Fruit fly (Drosophila melanogaster): ENCODE results near the gene CG42337.
A peak's percentile ranks its signal among the peaks of the same experiment; 100 is the strongest.

Gene CG42337

dm6 chr3L:21220100-21220499 lies 26.9 kb upstream of the CG42337 start, which contains the start of gene CG43219:
CG43219 (plus strand) TSS chr3L:21220400.
- TF ChIP-seq pan (optimal IDR thresholded peaks at IDR 0.05) (no peak), usp (GFP tag; optimal IDR thresholded peaks at IDR 0.05) (no peak), psq (optimal IDR thresholded peaks at IDR 0.05) (no peak), EcR (GFP tag; optimal IDR thresholded peaks at IDR 0.05) (no peak), CG8478 (optimal IDR thresholded peaks at IDR 0.05) (no peak), Dll (optimal IDR thresholded peaks at IDR 0.05) (no peak)

DNA sequence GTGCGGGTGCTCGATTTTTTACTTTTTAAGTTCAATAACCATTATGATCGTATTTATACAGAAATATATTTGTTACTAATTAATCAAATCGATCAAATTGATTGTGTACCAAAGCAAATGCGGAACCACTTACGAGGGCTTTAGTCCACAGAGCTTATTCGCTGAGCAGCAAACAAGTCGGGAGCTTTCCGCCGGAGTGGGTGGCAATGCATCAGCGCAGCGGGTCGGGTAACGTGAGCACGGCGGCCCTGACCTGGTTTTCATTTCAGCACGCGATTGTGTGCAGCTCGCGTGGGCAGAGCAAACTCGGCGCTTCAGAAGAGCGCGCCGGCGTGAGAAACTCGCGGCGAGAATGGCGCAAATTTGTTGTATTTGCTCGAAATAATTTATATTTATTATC lies 26.0 kb upstream of the CG42337 start:
- no peak for TF ChIP-seq pan (optimal IDR thresholded peaks at IDR 0.05)
- no peak for TF ChIP-seq CG8478 (optimal IDR thresholded peaks at IDR 0.05)
- TF ChIP-seq usp (GFP tag; optimal IDR thresholded peaks at IDR 0.05): no peak
- TF ChIP-seq EcR (GFP tag; optimal IDR thresholded peaks at IDR 0.05): no peak
- no peak for TF ChIP-seq Dll (optimal IDR thresholded peaks at IDR 0.05)
- TF ChIP-seq psq (optimal IDR thresholded peaks at IDR 0.05): no peak

DNA sequence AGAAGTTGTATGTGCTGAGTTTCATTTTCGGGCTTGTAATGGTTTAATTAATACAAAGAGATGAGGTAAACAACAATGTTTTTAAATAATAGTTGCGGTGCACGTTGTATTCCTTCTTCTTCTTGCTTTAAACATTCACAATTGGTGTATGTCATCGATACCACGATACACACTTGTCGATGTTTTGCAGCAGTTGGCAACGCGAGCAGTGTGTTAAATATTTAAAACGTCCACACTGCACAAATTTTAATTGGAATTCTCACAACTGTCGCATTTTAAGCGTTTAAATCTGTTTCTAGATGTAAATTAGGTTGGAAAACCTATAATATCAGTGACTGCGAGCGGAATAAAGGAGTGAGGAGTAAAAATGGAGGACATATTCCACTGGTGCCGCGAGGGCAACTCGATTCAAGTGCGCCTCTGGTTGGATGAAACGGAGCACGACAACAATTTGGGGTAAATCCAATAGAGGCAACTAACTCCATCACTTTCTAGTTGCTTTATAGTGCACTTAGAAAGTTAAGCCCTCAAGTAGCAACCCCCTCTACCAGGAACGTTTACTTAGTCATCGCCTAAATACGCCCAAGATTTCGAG lies 23.6 kb upstream of the CG42337 start, which contains the start of the genes Trmt112 and Ilk:
Gene Trmt112, minus strand, starts transcription at position 143 of the 595 bp plus-strand sequence.
Gene Ilk, plus strand, starts transcription at position 205 of the 595 bp plus-strand sequence.
- TF ChIP-seq pan (optimal IDR thresholded peaks at IDR 0.05) (no peak), Dll (optimal IDR thresholded peaks at IDR 0.05) (no peak), usp (GFP tag; optimal IDR thresholded peaks at IDR 0.05) (no peak), EcR (GFP tag; optimal IDR thresholded peaks at IDR 0.05) (no peak), CG8478 (optimal IDR thresholded peaks at IDR 0.05) (no peak), psq (optimal IDR thresholded peaks at IDR 0.05) (no peak)

- TF ChIP-seq pan (optimal IDR thresholded peaks at IDR 0.05) (no peak), EcR (GFP tag; optimal IDR thresholded peaks at IDR 0.05) (no peak), psq (optimal IDR thresholded peaks at IDR 0.05) (no peak), CG8478 (optimal IDR thresholded peaks at IDR 0.05) (no peak), usp (GFP tag; optimal IDR thresholded peaks at IDR 0.05) (no peak), Dll (optimal IDR thresholded peaks at IDR 0.05) (no peak)
Observed at dm6 chr3L:21209921-21210532, 16.9 kb upstream of the CG42337 start, which contains the start of the genes CG10510 and CG10508. CG10510 (minus strand) TSS chr3L:21210084. CG10508 (plus strand) TSS chr3L:21210215.

DNA sequence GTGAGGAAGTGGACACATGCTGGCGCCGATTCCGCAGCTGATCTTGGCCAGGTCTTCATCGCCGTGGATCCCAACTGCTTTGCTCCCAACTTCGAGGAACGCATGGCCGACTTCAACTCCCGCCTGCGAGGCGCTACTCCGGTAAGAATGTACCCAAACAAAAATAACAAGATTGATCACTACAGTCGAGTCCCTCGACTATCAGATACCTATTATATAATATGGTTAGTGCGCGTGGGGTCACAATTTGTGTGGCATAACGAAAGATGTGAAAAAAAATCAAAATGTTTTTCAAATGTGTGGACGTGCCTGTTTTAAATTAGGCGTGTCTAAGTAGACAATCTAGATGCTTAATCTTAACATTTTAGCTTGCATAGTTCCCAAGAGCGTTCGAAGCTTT lies 13.3 kb upstream of the CG42337 start:
- TF ChIP-seq psq (optimal IDR thresholded peaks at IDR 0.05) (no peak), CG8478 (optimal IDR thresholded peaks at IDR 0.05) (no peak), Dll (optimal IDR thresholded peaks at IDR 0.05) (no peak), usp (GFP tag; optimal IDR thresholded peaks at IDR 0.05) (no peak), pan (optimal IDR thresholded peaks at IDR 0.05) (no peak), EcR (GFP tag; optimal IDR thresholded peaks at IDR 0.05) (no peak)

DNA sequence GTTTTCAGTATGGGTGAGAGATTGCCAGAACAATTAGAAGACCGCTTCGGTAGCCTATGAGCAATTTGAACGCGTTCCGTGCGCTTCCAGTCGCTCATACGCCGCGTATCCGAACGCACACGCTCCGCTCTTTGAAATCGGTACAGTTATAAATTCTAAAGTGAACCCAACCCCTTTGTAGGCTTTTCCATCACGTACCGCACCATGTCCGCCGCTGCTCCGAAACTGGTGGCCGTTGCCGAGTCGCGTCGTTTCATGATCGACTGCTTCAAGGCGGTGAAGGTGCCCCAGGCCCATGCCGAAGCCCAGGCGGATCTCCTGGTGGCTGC lies 12.3 kb upstream of the CG42337 start:
- no peak for TF ChIP-seq pan (optimal IDR thresholded peaks at IDR 0.05)
- TF ChIP-seq psq (optimal IDR thresholded peaks at IDR 0.05): no peak
- no peak for TF ChIP-seq EcR (GFP tag; optimal IDR thresholded peaks at IDR 0.05)
- TF ChIP-seq usp (GFP tag; optimal IDR thresholded peaks at IDR 0.05): no peak
- no peak for TF ChIP-seq CG8478 (optimal IDR thresholded peaks at IDR 0.05)
- TF ChIP-seq Dll (optimal IDR thresholded peaks at IDR 0.05): no peak

DNA sequence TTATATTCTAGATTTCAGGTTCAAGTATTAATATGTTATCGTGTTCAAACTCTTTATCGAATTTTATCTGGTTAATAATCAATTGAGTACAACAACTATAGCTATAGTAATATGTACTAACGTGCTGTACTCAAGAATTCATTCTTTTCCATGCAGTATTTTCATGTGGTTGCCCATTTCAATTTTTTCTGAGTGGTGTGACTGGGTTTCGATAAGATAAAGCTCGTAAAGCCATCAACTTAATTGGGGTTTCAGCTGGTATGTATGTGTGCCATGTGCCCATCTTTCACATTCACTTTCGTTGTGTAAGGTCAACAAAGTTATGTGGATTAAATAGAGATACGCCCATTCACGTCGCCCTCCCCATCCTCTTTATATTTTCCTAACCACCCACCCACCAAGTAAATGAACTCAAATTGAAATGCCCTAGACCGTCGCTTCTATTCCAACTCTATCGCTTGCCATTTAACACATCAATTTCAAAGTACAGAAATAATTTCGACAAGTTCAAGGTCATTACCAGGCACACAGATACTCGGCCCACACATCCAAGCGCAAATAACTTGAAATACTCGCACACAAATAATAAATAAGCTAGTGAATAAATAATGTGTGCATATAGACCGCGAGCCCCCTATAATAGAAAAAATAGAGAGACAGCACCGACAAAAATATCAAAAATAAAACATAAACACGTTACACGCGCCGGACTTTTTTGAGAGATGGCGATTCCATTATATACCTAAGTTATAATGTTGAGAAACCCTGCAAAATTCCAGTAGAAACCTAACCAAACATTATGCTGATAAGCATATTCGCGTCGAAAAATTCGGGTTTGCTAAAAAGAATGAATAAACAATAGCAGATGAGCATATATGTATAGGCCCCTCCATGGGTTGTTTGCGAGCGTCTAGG lies 11.7 kb upstream of the CG42337 start:
- TF ChIP-seq CG8478 (optimal IDR thresholded peaks at IDR 0.05) (no peak), usp (GFP tag; optimal IDR thresholded peaks at IDR 0.05) (no peak), EcR (GFP tag; optimal IDR thresholded peaks at IDR 0.05) (no peak), pan (optimal IDR thresholded peaks at IDR 0.05) (no peak), Dll (optimal IDR thresholded peaks at IDR 0.05) (no peak), psq (optimal IDR thresholded peaks at IDR 0.05) (no peak)

DNA sequence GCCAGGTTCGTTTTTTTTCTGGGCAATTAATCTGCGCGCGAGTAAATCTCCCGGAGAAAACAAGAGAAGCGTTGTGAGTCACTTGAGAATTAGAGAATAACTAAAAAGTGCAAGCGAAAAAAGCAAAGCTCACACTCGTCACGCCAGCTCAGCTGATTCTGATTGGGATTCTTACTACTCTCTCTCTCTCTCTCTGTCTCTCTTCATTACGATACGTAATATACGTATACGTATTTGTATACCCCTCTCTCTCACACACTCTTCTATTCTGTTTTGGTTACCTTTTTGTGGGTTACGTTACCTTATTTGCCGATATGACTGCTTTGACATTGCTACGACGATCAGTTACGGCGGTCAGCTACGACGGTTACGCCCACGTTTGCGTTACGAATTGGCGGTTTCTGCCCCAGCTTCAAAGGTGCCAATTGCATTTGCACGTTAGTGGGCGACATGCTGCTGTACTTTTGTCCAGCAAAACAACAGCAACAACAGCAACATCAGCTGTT lies 9.7 kb upstream of the CG42337 start, which contains the start of the genes Targ1, CG10512 and Targ2:
Gene Targ1, minus strand, starts transcription at position 106 of the 506 bp plus-strand sequence.
Gene CG10512, plus strand, starts transcription at position 144 of the 506 bp plus-strand sequence.
Gene Targ2, minus strand, starts transcription at position 456 of the 506 bp plus-strand sequence.
- TF ChIP-seq Dll (optimal IDR thresholded peaks at IDR 0.05): no peak
- TF ChIP-seq psq (optimal IDR thresholded peaks at IDR 0.05): no peak
- TF ChIP-seq pan (optimal IDR thresholded peaks at IDR 0.05): no peak
- TF ChIP-seq CG8478 (optimal IDR thresholded peaks at IDR 0.05): no peak
- TF ChIP-seq EcR (GFP tag; optimal IDR thresholded peaks at IDR 0.05): no peak
- no peak for TF ChIP-seq usp (GFP tag; optimal IDR thresholded peaks at IDR 0.05)

dm6 chr3L:21202029-21202776 lies 9.0 kb upstream of the CG42337 start:
- TF ChIP-seq psq (optimal IDR thresholded peaks at IDR 0.05) (no peak), EcR (GFP tag; optimal IDR thresholded peaks at IDR 0.05) (peak in 1 of 2 experiments; percentile 52)

- no peak for TF ChIP-seq usp (GFP tag; optimal IDR thresholded peaks at IDR 0.05)
- no peak for TF ChIP-seq psq (optimal IDR thresholded peaks at IDR 0.05)
- no peak for TF ChIP-seq EcR (GFP tag; optimal IDR thresholded peaks at IDR 0.05)
- TF ChIP-seq pan (optimal IDR thresholded peaks at IDR 0.05): no peak
- TF ChIP-seq CG8478 (optimal IDR thresholded peaks at IDR 0.05): no peak
- TF ChIP-seq Dll (optimal IDR thresholded peaks at IDR 0.05): no peak
Observed at dm6 chr3L:21201246-21201896, 8.2 kb upstream of the CG42337 start.

All from whole organism.